ENCODE assay signal across 4 fruit fly cellular contexts in the genomic region with DNA sequence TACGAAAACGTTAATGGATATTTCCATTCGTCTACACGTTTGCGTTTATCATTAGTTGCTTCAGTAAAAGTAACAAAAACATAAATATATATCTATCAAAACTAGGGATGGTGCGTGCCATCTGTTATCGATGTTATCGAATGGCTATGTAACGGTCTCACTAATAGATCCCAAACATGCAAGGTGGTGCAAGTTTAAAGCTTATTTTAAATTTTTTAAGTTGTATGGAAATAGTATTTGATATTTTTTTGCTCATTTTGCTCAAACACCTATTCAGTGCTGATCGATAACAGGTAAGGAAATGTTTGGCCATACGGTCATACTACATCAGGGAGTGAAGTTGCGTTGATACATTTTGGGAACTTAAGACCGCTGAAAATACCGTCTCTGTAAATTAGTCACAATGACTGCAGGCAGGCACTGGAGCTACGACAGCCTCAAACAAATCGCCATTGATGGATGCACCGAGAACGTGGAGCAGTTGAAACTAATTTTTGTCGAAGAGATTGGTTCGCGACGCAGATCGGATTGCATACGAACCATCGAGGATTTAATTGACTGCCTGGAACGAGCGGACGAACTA.
TF ChIP-seq lines count a peak whose summit lies in the region.

Gene CG45099 (minus strand): TSS at position 127 of the 583 bp plus-strand sequence.
Gene CG6015 (minus strand): TSS at position 127 of the 583 bp plus-strand sequence.
Gene pit (plus strand): TSS at position 139 of the 583 bp plus-strand sequence.
Gene Fadd (plus strand): TSS at position 296 of the 583 bp plus-strand sequence.

- no peak for TF ChIP-seq CTCF in whole organism, embryonic (GFP tag; optimal IDR thresholded peaks at IDR 0.05; lab: Kevin White, UChicago)

TF ChIP-seq in whole organism, adult, 20 proteins besides CTCF, POLR2A, EP300 and RAD21:
- TF ChIP-seq CG7045 (GFP tag; optimal IDR thresholded peaks at IDR 0.05; lab: Kevin White, UChicago) (no peak), CG1620 (GFP tag; optimal IDR thresholded peaks at IDR 0.05; lab: Kevin White, UChicago) (no peak), Hr96 (GFP tag; optimal IDR thresholded peaks at IDR 0.05; lab: Kevin White, UChicago) (no peak), ovo (GFP tag; optimal IDR thresholded peaks at IDR 0.05; lab: Kevin White, UChicago) (no peak), Clk (GFP tag; optimal IDR thresholded peaks at IDR 0.05; lab: Kevin White, UChicago) (no peak), CG11617 (GFP tag; optimal IDR thresholded peaks at IDR 0.05; lab: Kevin White, UChicago) (peak; percentile 50), CG14711 (tag; optimal IDR thresholded peaks at IDR 0.05; lab: Kevin White, UChicago) (no peak), kay (GFP tag; lab: Kevin White, UChicago; ENCODE audit: borderline replicate concordance) (no peak), CG5204 (GFP tag; optimal IDR thresholded peaks at IDR 0.05; lab: Kevin White, UChicago) (no peak), CG7101 (tag; optimal IDR thresholded peaks at IDR 0.05; lab: Kevin White, UChicago) (peak; percentile 17), tj (GFP tag; optimal IDR thresholded peaks at IDR 0.05; lab: Kevin White, UChicago) (no peak), pad (GFP tag; optimal IDR thresholded peaks at IDR 0.05; lab: Kevin White, UChicago) (no peak), CG33017 (tag; optimal IDR thresholded peaks at IDR 0.05; lab: Kevin White, UChicago) (no peak), cic (GFP tag; optimal IDR thresholded peaks at IDR 0.05; lab: Kevin White, UChicago) (peak; percentile 1), Mnt (GFP tag; optimal IDR thresholded peaks at IDR 0.05; lab: Kevin White, UChicago) (peak; percentile 52), CG12768 (GFP tag; optimal IDR thresholded peaks at IDR 0.05; lab: Kevin White, UChicago) (no peak), bab1 (GFP tag; optimal IDR thresholded peaks at IDR 0.05; lab: Kevin White, UChicago) (peak; percentile 72), cnc (optimal IDR thresholded peaks at IDR 0.05; lab: Kevin White, UChicago) (no peak), Crg-1 (GFP tag; optimal IDR thresholded peaks at IDR 0.05; lab: Kevin White, UChicago) (no peak), toe (GFP tag; optimal IDR thresholded peaks at IDR 0.05; lab: Kevin White, UChicago) (no peak)
TF ChIP-seq in whole organism, adult: peak in this region for 5.

TF ChIP-seq in whole organism, embryonic, 481 proteins besides CTCF, POLR2A, EP300 and RAD21 (continues in another document):
- TF ChIP-seq CG2712 (tag; optimal IDR thresholded peaks at IDR 0.05; lab: Kevin White, UChicago) (peak; percentile 7), dmrt99B (tag; optimal IDR thresholded peaks at IDR 0.05; lab: Kevin White, UChicago) (no peak), CG10462 (GFP tag; optimal IDR thresholded peaks at IDR 0.05; lab: Kevin White, UChicago) (no peak), hbn (GFP tag; IDR thresholded peaks at IDR 0.05; lab: Robert Waterston, UW; ENCODE audit: partially characterized antibody) (no peak; the same call in 1 of the 2 replicates), stwl (tag; optimal IDR thresholded peaks at IDR 0.05; lab: Kevin White, UChicago) (peak; percentile 81), Doc3 (GFP tag; IDR thresholded peaks at IDR 0.05; lab: Robert Waterston, UW; ENCODE audit: partially characterized antibody) (peak; percentile 52; the same call in 1 of the 3 replicates), CG30020 (tag; optimal IDR thresholded peaks at IDR 0.05; lab: Kevin White, UChicago) (peak; percentile 50), CG9797 (GFP tag; optimal IDR thresholded peaks at IDR 0.05; lab: Kevin White, UChicago) (peak; percentile 83), Xbp1 (GFP tag; optimal IDR thresholded peaks at IDR 0.05; lab: Kevin White, UChicago) (no peak), Myb (GFP tag; optimal IDR thresholded peaks at IDR 0.05; lab: Kevin White, UChicago) (peak; percentile 25), HLH4C (GFP tag; IDR thresholded peaks at IDR 0.05; lab: Robert Waterston, UW; ENCODE audit: partially characterized antibody) (peak; percentile 74), Dip3 (GFP tag; optimal IDR thresholded peaks at IDR 0.05; lab: Kevin White, UChicago) (no peak), CG14710 (tag; optimal IDR thresholded peaks at IDR 0.05; lab: Kevin White, UChicago) (peak; percentile 57), CG6854 (GFP tag; optimal IDR thresholded peaks at IDR 0.05; lab: Kevin White, UChicago) (no peak), CG11560 (tag; IDR thresholded peaks at IDR 0.05; lab: Robert Waterston, UW) (peak; percentile 94), zfh1 (GFP tag; IDR thresholded peaks at IDR 0.05; lab: Robert Waterston, UW) (no peak), CG11085 (GFP tag; IDR thresholded peaks at IDR 0.05; lab: Robert Waterston, UW) (no peak), slbo (GFP tag; IDR thresholded peaks at IDR 0.05; lab: Robert Waterston, UW) (0 out of 2 replicates have a peak, but pooled peaks have one; percentile 4), slp2 (GFP tag; optimal IDR thresholded peaks at IDR 0.05; lab: Kevin White, UChicago) (no peak), CG14860 (GFP tag; IDR thresholded peaks at IDR 0.05; lab: Robert Waterston, UW; ENCODE audit: partially characterized antibody) (peak; percentile 65; the same call in 2 of the 3 replicates)

TF ChIP-seq in whole organism, prepupa, 60 proteins besides CTCF, POLR2A, EP300 and RAD21:
- TF ChIP-seq esn (GFP tag; optimal IDR thresholded peaks at IDR 0.05; lab: Kevin White, UChicago) (peak; percentile 30), Eip78C (GFP tag; lab: Kevin White, UChicago) (peak; percentile 70), Sox15 (GFP tag; optimal IDR thresholded peaks at IDR 0.05; lab: Kevin White, UChicago) (no peak), Sox14 (GFP tag; optimal IDR thresholded peaks at IDR 0.05; lab: Kevin White, UChicago) (no peak), salr (GFP tag; optimal IDR thresholded peaks at IDR 0.05; lab: Kevin White, UChicago) (no peak)
TF ChIP-seq in whole organism, prepupa: peak in this region for 2.

TF ChIP-seq in whole organism, wandering third instar larva, 38 proteins besides CTCF, POLR2A, EP300 and RAD21:
- TF ChIP-seq CG32264 (GFP tag; optimal IDR thresholded peaks at IDR 0.05; lab: Kevin White, UChicago) (peak; percentile 7), woc (GFP tag; optimal IDR thresholded peaks at IDR 0.05; lab: Kevin White, UChicago) (no peak)
